Worm (Caenorhabditis elegans) whole organism, L4 larva: Measurements from ENCODE around the gene wdr-31.

Source experiments
- madf-9 ChIP-seq: fragments of 200-800 bp; sonication (Bioruptor generic); conservative IDR thresholded peaks from 2 replicates; pipeline ENCODE4 v1.3.6; 2022; ENCODE audit warnings: missing genetic modification reagents, missing genetic modification characterization, missing compliant biosample characterization
- nhr-76 ChIP-seq: fragments of 150-350 bp; optimal IDR thresholded peaks from 2 replicates; lab custom pipeline; 2014; ENCODE audit warnings: missing biosample characterization, missing genetic modification characterization

ce11 chrII:2752536-2752935 is 17.4 kb upstream of the wdr-31 start, which contains the start of gene F29A7.6:
- TF ChIP-seq nhr-76 (tag; lab: Kevin White, UChicago) (no peak), madf-9 (no peak)
